Fruit fly (Drosophila melanogaster) whole organism, embryonic: ENCODE measurements around the gene Cep135.
A peak's percentile ranks its signal among the peaks of the same experiment; 100 is the strongest.

Experiments
- Antp ChIP-seq: fragments of 200-800 bp; sonication (Bioruptor generic); optimal IDR thresholded peaks from 3 replicates; lab custom pipeline; 2016; ENCODE audit warnings: missing biosample characterization, missing genetic modification characterization
- Atf6 ChIP-seq: fragments of 200-800 bp; sonication (Bioruptor generic); IDR thresholded peaks from 2 replicates; pipeline ENCODE4 v1.3.6; 2022; ENCODE audit warnings: missing biosample characterization, missing genetic modification characterization
- Bdp1 ChIP-seq: fragments of 200-800 bp; sonication (Bioruptor generic); optimal IDR thresholded peaks from 3 replicates; lab custom pipeline; 2016; ENCODE audit warnings: missing biosample characterization, missing genetic modification characterization
- Bteb2 ChIP-seq: fragments of 200-800 bp; sonication (Bioruptor generic); optimal IDR thresholded peaks from 2 replicates; lab custom pipeline; 2016; ENCODE audit warnings: missing biosample characterization, missing genetic modification characterization
- CG10267 ChIP-seq: fragments of 200-800 bp; sonication (Bioruptor generic); optimal IDR thresholded peaks from 2 replicates; lab custom pipeline; 2018; ENCODE audit warnings: missing biosample characterization, mild to moderate bottlenecking, missing genetic modification characterization, moderate library complexity
- CG10321 ChIP-seq: fragments of 200-800 bp; sonication (Bioruptor generic); IDR thresholded peaks from 2 replicates; pipeline ENCODE4 v1.3.6; 2022; ENCODE audit warnings: missing biosample characterization, missing genetic modification characterization
- CG10462 ChIP-seq: fragments of 200-800 bp; sonication (Bioruptor generic); optimal IDR thresholded peaks from 2 replicates; lab custom pipeline; 2016; ENCODE audit warnings: missing biosample characterization, missing genetic modification characterization
- CG11560 ChIP-seq: fragments of 200-800 bp; sonication (Bioruptor generic); IDR thresholded peaks from 3 replicates; pipeline ENCODE4 v1.3.6; 2022; ENCODE audit warnings: missing biosample characterization, missing genetic modification characterization
- CG13775 ChIP-seq: fragments of 200-800 bp; sonication (Bioruptor generic); optimal IDR thresholded peaks from 3 replicates; lab custom pipeline; 2017; ENCODE audit warnings: missing biosample characterization, mild to moderate bottlenecking, missing genetic modification characterization
- CG17359 ChIP-seq: fragments of 200-800 bp; sonication (Bioruptor generic); optimal IDR thresholded peaks from 3 replicates; lab custom pipeline; 2018; ENCODE audit warnings: missing biosample characterization, mild to moderate bottlenecking, missing genetic modification characterization, moderate library complexity
- CG18764 ChIP-seq: fragments of 200-800 bp; sonication (Bioruptor generic); optimal IDR thresholded peaks from 3 replicates; lab custom pipeline; 2016; ENCODE audit warnings: missing biosample characterization, missing genetic modification characterization
- CG2120 ChIP-seq: fragments of 200-800 bp; sonication (Bioruptor generic); optimal IDR thresholded peaks from 3 replicates; lab custom pipeline; 2016; ENCODE audit warnings: missing biosample characterization, missing genetic modification characterization
- CG2875 ChIP-seq: fragments of 200-800 bp; sonication (Bioruptor generic); optimal IDR thresholded peaks from 2 replicates; lab custom pipeline; 2017; ENCODE audit warnings: missing biosample characterization, mild to moderate bottlenecking, missing genetic modification characterization, missing genetic modification reagents
- CG2889 ChIP-seq: fragments of 200-800 bp; sonication (Bioruptor generic); IDR thresholded peaks from 3 replicates; pipeline ENCODE4 v1.3.6; 2022; ENCODE audit warnings: missing biosample characterization, missing genetic modification characterization
- CG3281 ChIP-seq: fragments of 200-800 bp; sonication (Bioruptor generic); optimal IDR thresholded peaks from 3 replicates; lab custom pipeline; 2017; ENCODE audit warnings: missing biosample characterization, mild to moderate bottlenecking, missing genetic modification characterization
- CG33557 ChIP-seq: fragments of 200-800 bp; sonication (Bioruptor generic); optimal IDR thresholded peaks from 2 replicates; lab custom pipeline; 2019; ENCODE audit warnings: missing biosample characterization, mild to moderate bottlenecking, missing genetic modification characterization, moderate library complexity
- CG3838 ChIP-seq: fragments of 200-800 bp; sonication (Bioruptor generic); optimal IDR thresholded peaks from 3 replicates; lab custom pipeline; 2016; ENCODE audit warnings: missing biosample characterization, missing genetic modification characterization
- CG6175 ChIP-seq: fragments of 200-800 bp; sonication (Bioruptor generic); IDR thresholded peaks from 3 replicates; pipeline ENCODE4 v1.3.6; 2022; ENCODE audit warnings: missing biosample characterization, missing genetic modification characterization
- CG7556 ChIP-seq: fragments of 200-800 bp; sonication (Bioruptor generic); optimal IDR thresholded peaks from 2 replicates; lab custom pipeline; 2017; ENCODE audit warnings: missing biosample characterization, mild to moderate bottlenecking, missing genetic modification characterization
- CG7987 ChIP-seq: fragments of 200-800 bp; sonication (Bioruptor generic); optimal IDR thresholded peaks from 2 replicates; lab custom pipeline; 2018; ENCODE audit warnings: missing biosample characterization, mild to moderate bottlenecking, missing genetic modification characterization, moderate library complexity
- CG8359 ChIP-seq: fragments of 200-800 bp; sonication (Bioruptor generic); optimal IDR thresholded peaks from 2 replicates; lab custom pipeline; 2017; ENCODE audit warnings: missing biosample characterization, mild to moderate bottlenecking, missing genetic modification characterization, borderline replicate concordance
- CG8388 ChIP-seq: fragments of 200-800 bp; sonication (Bioruptor generic); optimal IDR thresholded peaks from 2 replicates; lab custom pipeline; 2019; ENCODE audit warnings: missing biosample characterization, mild to moderate bottlenecking, missing genetic modification characterization, moderate library complexity
- CG9609 ChIP-seq: fragments of 200-800 bp; sonication (Bioruptor generic); optimal IDR thresholded peaks from 3 replicates; lab custom pipeline; 2016; ENCODE audit warnings: missing biosample characterization, missing genetic modification characterization
- Nf-YB ChIP-seq: fragments of 200-800 bp; sonication (Bioruptor generic); optimal IDR thresholded peaks from 3 replicates; lab custom pipeline; 2019; ENCODE audit warnings: missing biosample characterization, mild to moderate bottlenecking, missing genetic modification characterization, moderate library complexity
- NfI ChIP-seq: fragments of 200-800 bp; sonication (Bioruptor generic); optimal IDR thresholded peaks from 3 replicates; lab custom pipeline; 2018; ENCODE audit warnings: missing biosample characterization, mild to moderate bottlenecking, missing genetic modification characterization, moderate library complexity
- Poxn ChIP-seq: fragments of 200-800 bp; sonication (Bioruptor generic); IDR thresholded peaks from 2 replicates; pipeline ENCODE4 v1.3.6; 2022; ENCODE audit warnings: missing biosample characterization, missing genetic modification characterization
- Ptx1 ChIP-seq: fragments of 200-800 bp; sonication (Bioruptor generic); IDR thresholded peaks from 2 replicates; pipeline ENCODE4 v1.3.6; 2022; ENCODE audit warnings: missing biosample characterization, missing genetic modification characterization
- ac ChIP-seq: fragments of 200-800 bp; sonication (Bioruptor generic); optimal IDR thresholded peaks from 3 replicates; lab custom pipeline; 2017; ENCODE audit warnings: missing biosample characterization, mild to moderate bottlenecking, missing genetic modification characterization
- amos ChIP-seq: fragments of 200-800 bp; sonication (Bioruptor generic); IDR thresholded peaks from 2 replicates; pipeline ENCODE4 v1.3.6; 2022; ENCODE audit warnings: missing biosample characterization, missing genetic modification characterization; ENCODE audit not compliant: partially characterized antibody
- ara ChIP-seq: fragments of 200-800 bp; sonication (Bioruptor generic); IDR thresholded peaks from 2 replicates; pipeline ENCODE4 v1.3.6; 2022; ENCODE audit warnings: missing biosample characterization, missing genetic modification characterization
- crp ChIP-seq, 2 experiments: fragments of 200-800 bp; sonication (Bioruptor generic); optimal IDR thresholded peaks; 2 replicates in 1 of 2; 3 replicates in 1 of 2; lab custom pipeline; 2017; ENCODE audit warnings: missing biosample characterization in 2 of 2, missing genetic modification characterization in 2 of 2, mild to moderate bottlenecking in 1 of 2, moderate library complexity in 1 of 2
- disco-r ChIP-seq: fragments of 200-800 bp; sonication (Bioruptor generic); optimal IDR thresholded peaks from 2 replicates; lab custom pipeline; 2016; ENCODE audit warnings: missing biosample characterization, missing genetic modification characterization
- dm ChIP-seq: fragments of 200-800 bp; sonication (Bioruptor generic); optimal IDR thresholded peaks from 3 replicates; lab custom pipeline; 2016; ENCODE audit warnings: missing biosample characterization, missing genetic modification characterization
- grn ChIP-seq: fragments of 200-800 bp; sonication (Bioruptor generic); optimal IDR thresholded peaks from 3 replicates; lab custom pipeline; 2017; ENCODE audit warnings: missing biosample characterization, missing genetic modification characterization
- gsb ChIP-seq: fragments of 200-800 bp; sonication (Bioruptor generic); IDR thresholded peaks from 2 replicates; pipeline ENCODE4 v1.3.6; 2022; ENCODE audit warnings: missing biosample characterization, missing genetic modification characterization
- gsb-n ChIP-seq: fragments of 200-800 bp; sonication (Bioruptor generic); optimal IDR thresholded peaks from 3 replicates; lab custom pipeline; 2018; ENCODE audit warnings: missing biosample characterization, mild to moderate bottlenecking, missing genetic modification characterization
- h ChIP-seq: fragments of >200 bp; optimal IDR thresholded peaks from 2 replicates; lab custom pipeline; 2017
- hb ChIP-seq: fragments of 200-800 bp; sonication (Bioruptor generic); IDR thresholded peaks from 3 replicates; pipeline ENCODE4 v1.3.6; 2022; ENCODE audit warnings: missing biosample characterization, missing genetic modification characterization; ENCODE audit not compliant: partially characterized antibody
- klu ChIP-seq: fragments of 200-800 bp; sonication (Bioruptor generic); IDR thresholded peaks from 2 replicates; pipeline ENCODE4 v1.3.6; 2022; ENCODE audit warnings: missing biosample characterization, missing genetic modification characterization
- kni ChIP-seq: fragments of 200-800 bp; sonication (Bioruptor generic); optimal IDR thresholded peaks from 3 replicates; lab custom pipeline; 2017; ENCODE audit warnings: mild to moderate bottlenecking, missing biosample characterization, missing genetic modification reagents, missing genetic modification characterization
- luna ChIP-seq: fragments of 200-800 bp; sonication (Bioruptor generic); optimal IDR thresholded peaks from 2 replicates; lab custom pipeline; 2016; ENCODE audit warnings: missing biosample characterization, missing genetic modification characterization
- oc ChIP-seq: fragments of 200-800 bp; sonication (Bioruptor generic); optimal IDR thresholded peaks from 2 replicates; lab custom pipeline; 2018; ENCODE audit warnings: missing biosample characterization, mild to moderate bottlenecking, missing genetic modification characterization, moderate library complexity
- org-1 ChIP-seq: fragments of 200-800 bp; sonication (Bioruptor generic); optimal IDR thresholded peaks from 2 replicates; lab custom pipeline; 2017; ENCODE audit warnings: missing biosample characterization, missing genetic modification characterization
- pb ChIP-seq: fragments of 200-800 bp; sonication (Bioruptor generic); optimal IDR thresholded peaks from 3 replicates; lab custom pipeline; 2016; ENCODE audit warnings: missing biosample characterization, missing genetic modification characterization
- pfk ChIP-seq: fragments of 200-800 bp; sonication (Bioruptor generic); optimal IDR thresholded peaks from 2 replicates; lab custom pipeline; 2018; ENCODE audit warnings: missing biosample characterization, mild to moderate bottlenecking, missing genetic modification characterization, moderate library complexity
- psq ChIP-seq: fragments of 200-800 bp; sonication (Bioruptor generic); optimal IDR thresholded peaks from 2 replicates; lab custom pipeline; 2017; ENCODE audit warnings: missing biosample characterization, missing genetic modification characterization
- sisA ChIP-seq: fragments of 200-800 bp; sonication (Bioruptor generic); IDR thresholded peaks from 2 replicates; pipeline ENCODE4 v1.3.6; 2022; ENCODE audit warnings: missing biosample characterization, missing genetic modification characterization
- sqz ChIP-seq: fragments of 200-800 bp; sonication (Bioruptor generic); optimal IDR thresholded peaks from 3 replicates; lab custom pipeline; 2018; ENCODE audit warnings: missing biosample characterization, mild to moderate bottlenecking, missing genetic modification characterization

Gene Cep135

DNA sequence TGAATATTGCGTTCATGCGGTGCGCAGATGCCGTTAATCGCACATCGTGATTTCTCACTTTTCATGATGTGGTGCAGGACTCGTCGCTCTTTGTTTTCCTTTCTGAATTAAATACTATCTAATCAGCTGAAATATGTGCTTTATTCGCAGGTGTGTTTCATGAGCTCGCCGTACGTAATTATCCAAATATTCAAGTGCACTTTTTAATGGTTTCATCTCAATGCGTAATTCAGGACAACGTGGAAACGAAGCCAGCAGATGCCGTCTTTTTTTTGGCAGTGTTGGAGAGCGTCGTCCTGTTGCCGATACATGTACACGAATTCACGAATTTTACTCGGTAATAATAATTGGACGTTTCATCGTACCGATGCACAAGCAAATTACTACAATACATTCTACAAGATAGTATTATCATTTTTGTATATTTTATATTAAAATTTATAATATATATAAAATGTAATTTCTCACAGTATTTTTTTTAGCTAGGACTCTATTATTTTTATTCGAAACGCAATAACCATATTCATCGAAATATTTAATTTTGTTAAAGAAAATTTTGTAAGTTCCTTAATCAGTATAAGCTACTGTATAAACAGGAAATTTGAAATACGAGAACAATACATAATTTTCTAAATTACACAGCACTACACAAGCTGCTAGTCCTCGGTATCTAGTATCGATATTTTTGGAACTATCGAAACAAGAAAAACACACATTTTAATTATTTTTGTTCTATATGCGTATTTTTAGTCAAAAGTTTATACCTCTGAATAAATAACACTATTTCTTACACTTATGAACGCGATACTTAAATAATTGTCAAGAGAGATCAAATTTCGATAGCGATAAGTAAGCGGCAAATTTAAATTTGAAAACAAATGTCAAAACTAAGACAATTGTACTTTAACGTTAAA is 20.4 kb downstream of the Cep135 start, which contains the start of gene CG12316 (continued):
- peak; percentile 90 for TF ChIP-seq ac
- TF ChIP-seq CG2120 (GFP tag; lab: Kevin White, UChicago) = peak; percentile 92
- peak; percentile 29 for TF ChIP-seq psq (GFP tag; lab: Kevin White, UChicago)
- TF ChIP-seq crp (GFP tag; optimal IDR thresholded peaks at IDR 0.05; lab: Kevin White, UChicago) = peak in 1 of 2 experiments; percentile 48
- TF ChIP-seq CG18764 = peak; percentile 80
- TF ChIP-seq pfk (GFP tag; lab: Kevin White, UChicago) = peak; percentile 47
- peak; percentile 65; the same call in 2 of the 3 replicates for TF ChIP-seq CG11560 (tag; lab: Robert Waterston, UW)
- TF ChIP-seq CG3281 (GFP tag; lab: Kevin White, UChicago) = peak; percentile 91
- peak; percentile 92 for TF ChIP-seq gsb-n (tag; lab: Kevin White, UChicago)
- TF ChIP-seq gsb (GFP tag; lab: Robert Waterston, UW) = peak; percentile 76
- TF ChIP-seq luna (GFP tag; lab: Kevin White, UChicago) = peak; percentile 77
- TF ChIP-seq CG3838 (GFP tag; lab: Kevin White, UChicago) = peak; percentile 61
- TF ChIP-seq Bdp1 (GFP tag; lab: Kevin White, UChicago) = peak; percentile 87
- TF ChIP-seq Atf6 (GFP tag; lab: Robert Waterston, UW) = peak; percentile 91
- peak; percentile 40 for TF ChIP-seq sqz (GFP tag; lab: Kevin White, UChicago)
- peak; percentile 76 for TF ChIP-seq amos (GFP tag; lab: Robert Waterston, UW)
- TF ChIP-seq Ptx1 (GFP tag; lab: Robert Waterston, UW) = peak; percentile 71
- TF ChIP-seq Bteb2 (GFP tag; lab: Kevin White, UChicago) = peak; percentile 88
- TF ChIP-seq ara (GFP tag; lab: Robert Waterston, UW) = peak; percentile 88
- peak; percentile 89 for TF ChIP-seq CG2875
- TF ChIP-seq disco-r = peak; percentile 89
- TF ChIP-seq hb = no peak; the same call in 2 of the 3 replicates
- TF ChIP-seq CG6175 (GFP tag; lab: Robert Waterston, UW) = peak; percentile 61; the same call in 1 of the 3 replicates
- peak; percentile 75 for TF ChIP-seq CG10462 (GFP tag; lab: Kevin White, UChicago)
- peak; percentile 80 for TF ChIP-seq Nf-YB (GFP tag; lab: Kevin White, UChicago)
- TF ChIP-seq grn (GFP tag; lab: Kevin White, UChicago) = peak; percentile 59
- TF ChIP-seq CG10267 (tag; lab: Kevin White, UChicago) = peak; percentile 95
- TF ChIP-seq CG8359 (GFP tag; lab: Kevin White, UChicago) = peak; percentile 84
- TF ChIP-seq pb (GFP tag; lab: Kevin White, UChicago) = peak; percentile 94
- TF ChIP-seq sisA (GFP tag; lab: Robert Waterston, UW) = peak; percentile 74
- peak; percentile 89 for TF ChIP-seq oc (tag; lab: Kevin White, UChicago)
- TF ChIP-seq CG7556 (GFP tag; lab: Kevin White, UChicago) = peak; percentile 93
- no peak for TF ChIP-seq CG10321 (GFP tag; lab: Robert Waterston, UW)
- TF ChIP-seq CG2889 = peak; percentile 78
- TF ChIP-seq Antp = peak; percentile 90
- peak; percentile 96 for TF ChIP-seq CG33557 (GFP tag; lab: Kevin White, UChicago)
- TF ChIP-seq NfI (GFP tag; lab: Kevin White, UChicago) = peak; percentile 90
- peak; percentile 88 for TF ChIP-seq CG17359 (tag; lab: Kevin White, UChicago)
- peak; percentile 53 for TF ChIP-seq klu
- no peak for TF ChIP-seq h (lab: Kevin White, UChicago)
- peak; percentile 84 for TF ChIP-seq kni (GFP tag; lab: Kevin White, UChicago)
- TF ChIP-seq dm (GFP tag; lab: Kevin White, UChicago) = peak; percentile 88
- peak; percentile 85 for TF ChIP-seq CG7987 (GFP tag; lab: Kevin White, UChicago)
- TF ChIP-seq CG8388 (GFP tag; lab: Kevin White, UChicago) = peak; percentile 92
- TF ChIP-seq Poxn (GFP tag; lab: Robert Waterston, UW) = 0 out of 2 replicates have a peak, but pooled peaks have one; percentile 24
- peak; percentile 94 for TF ChIP-seq org-1
- TF ChIP-seq CG9609 (GFP tag; lab: Kevin White, UChicago) = peak; percentile 93
- peak; percentile 94 for TF ChIP-seq CG13775 (GFP tag; lab: Kevin White, UChicago)
